Fruit fly (Drosophila melanogaster): ENCODE measurements around the gene CG17242.

CG17242 gene

DNA sequence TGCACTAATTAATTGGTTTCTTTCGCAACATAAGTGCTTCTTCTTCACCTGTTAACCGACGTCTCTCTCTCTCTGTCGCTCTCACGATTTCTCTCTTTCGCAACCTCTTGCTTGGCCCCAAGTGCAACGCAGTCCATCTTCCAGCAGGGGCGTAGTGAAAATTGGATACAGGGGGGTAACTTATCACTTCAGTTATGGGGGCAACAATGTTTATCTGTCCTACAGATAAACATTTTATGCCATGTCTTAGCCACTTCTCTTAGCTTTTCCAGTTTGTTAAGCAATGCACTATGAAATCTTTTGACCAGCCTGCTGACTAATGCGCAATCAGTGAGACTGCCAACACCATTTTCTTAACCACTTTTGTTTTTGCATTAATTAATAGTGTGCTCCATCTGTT lies 41.6 kb downstream of the CG17242 start (continued):
- TF ChIP-seq CG7928 (GFP tag; optimal IDR thresholded peaks at IDR 0.05): no peak
- peak; percentile 72; the same call in 1 of the 2 replicates for TF ChIP-seq stc (GFP tag; IDR thresholded peaks at IDR 0.05)
- no peak for TF ChIP-seq CG31224 (GFP tag; IDR thresholded peaks at IDR 0.05)
- TF ChIP-seq pnt (GFP tag; optimal IDR thresholded peaks at IDR 0.05): peak; percentile 14
- TF ChIP-seq Xbp1 (GFP tag; optimal IDR thresholded peaks at IDR 0.05): peak; percentile 54
- no peak for TF ChIP-seq lov (optimal IDR thresholded peaks at IDR 0.05)
- peak; percentile 25; the same call in 1 of the 3 replicates for TF ChIP-seq lov (GFP tag; IDR thresholded peaks at IDR 0.05)
- peak; percentile 43 for TF ChIP-seq Mad (GFP tag; optimal IDR thresholded peaks at IDR 0.05)
- TF ChIP-seq Deaf1 (tag; optimal IDR thresholded peaks at IDR 0.05): no peak
- no peak for TF ChIP-seq Myb (GFP tag; optimal IDR thresholded peaks at IDR 0.05)
- no peak for TF ChIP-seq CG10274 (GFP tag; optimal IDR thresholded peaks at IDR 0.05)
- TF ChIP-seq CG5245 (GFP tag; optimal IDR thresholded peaks at IDR 0.05): no peak
- TF ChIP-seq CG13287 (GFP tag; IDR thresholded peaks at IDR 0.05; ENCODE audit: partially characterized antibody): no peak
- peak; percentile 39 for TF ChIP-seq CG12219 (GFP tag; optimal IDR thresholded peaks at IDR 0.05)
- TF ChIP-seq hb (GFP tag; IDR thresholded peaks at IDR 0.05; ENCODE audit: partially characterized antibody): no peak
- TF ChIP-seq Ada2b (GFP tag; IDR thresholded peaks at IDR 0.05): peak; percentile 16; the same call in 1 of the 2 replicates
- peak; percentile 33; the same call in 1 of the 2 replicates for TF ChIP-seq CG32767 (GFP tag; IDR thresholded peaks at IDR 0.05)
- TF ChIP-seq CG4730 (GFP tag; IDR thresholded peaks at IDR 0.05): no peak
- TF ChIP-seq CG15514 (GFP tag; optimal IDR thresholded peaks at IDR 0.05): no peak
- TF ChIP-seq scrt (GFP tag; optimal IDR thresholded peaks at IDR 0.05): no peak
- TF ChIP-seq bab2 (GFP tag; optimal IDR thresholded peaks at IDR 0.05): no peak
- TF ChIP-seq unc-4 (GFP tag; IDR thresholded peaks at IDR 0.05; ENCODE audit: partially characterized antibody): no peak
- peak; percentile 51 for TF ChIP-seq Asciz (GFP tag; optimal IDR thresholded peaks at IDR 0.05)
- peak; percentile 9 for TF ChIP-seq CG10267 (tag; optimal IDR thresholded peaks at IDR 0.05)
- TF ChIP-seq Pdp1 (GFP tag; optimal IDR thresholded peaks at IDR 0.05): peak; percentile 17 to 24
- no peak for TF ChIP-seq CG17186 (GFP tag; optimal IDR thresholded peaks at IDR 0.05)
- TF ChIP-seq shn (GFP tag; optimal IDR thresholded peaks at IDR 0.05): peak; percentile 34
- TF ChIP-seq CG15601 (tag; optimal IDR thresholded peaks at IDR 0.05): peak; percentile 4
- TF ChIP-seq tna (GFP tag; IDR thresholded peaks at IDR 0.05; ENCODE audit: partially characterized antibody): no peak
- peak; percentile 22 for TF ChIP-seq D19A (tag; optimal IDR thresholded peaks at IDR 0.05)
- no peak for TF ChIP-seq CG6854 (GFP tag; optimal IDR thresholded peaks at IDR 0.05)
- peak; percentile 2 for TF ChIP-seq CG9817 (tag; optimal IDR thresholded peaks at IDR 0.05)
- no peak for TF ChIP-seq E2f2 (GFP tag; IDR thresholded peaks at IDR 0.05)
- no peak; the same call in 1 of the 2 replicates for TF ChIP-seq CG10366 (GFP tag; IDR thresholded peaks at IDR 0.05)
- TF ChIP-seq bcd (GFP tag; optimal IDR thresholded peaks at IDR 0.05): no peak
- peak; percentile 35 for TF ChIP-seq BtbVII (GFP tag; optimal IDR thresholded peaks at IDR 0.05)
- no peak for TF ChIP-seq emc (GFP tag; optimal IDR thresholded peaks at IDR 0.05)
- TF ChIP-seq Nf-YA (GFP tag; IDR thresholded peaks at IDR 0.05): peak; percentile 29
- no peak for TF ChIP-seq salm (tag; optimal IDR thresholded peaks at IDR 0.05)
- TF ChIP-seq CG34376 (GFP tag; optimal IDR thresholded peaks at IDR 0.05): no peak
- TF ChIP-seq Ets65A (GFP tag): peak; percentile 87
- no peak for TF ChIP-seq CG6254 (GFP tag; optimal IDR thresholded peaks at IDR 0.05)
- TF ChIP-seq CG3726 (GFP tag; IDR thresholded peaks at IDR 0.05): 0 out of 3 replicates have a peak, but pooled peaks have one; percentile 38
- TF ChIP-seq yki (optimal IDR thresholded peaks at IDR 0.05): no peak
- TF ChIP-seq Dek (tag; optimal IDR thresholded peaks at IDR 0.05): no peak
- no peak for TF ChIP-seq CG10147 (GFP tag; optimal IDR thresholded peaks at IDR 0.05)
- TF ChIP-seq zfh1 (GFP tag; IDR thresholded peaks at IDR 0.05): peak; percentile 61; the same call in 1 of the 3 replicates
- peak; percentile 29; the same call in 1 of the 2 replicates for TF ChIP-seq CG32532 (GFP tag; IDR thresholded peaks at IDR 0.05)
- TF ChIP-seq Trl (optimal IDR thresholded peaks at IDR 0.05): peak; percentile 43 to 50
- TF ChIP-seq Trl (GFP tag; optimal IDR thresholded peaks at IDR 0.05): no peak
- TF ChIP-seq fd3F (GFP tag; optimal IDR thresholded peaks at IDR 0.05): no peak

All from whole organism, embryonic.